Fruit fly (Drosophila melanogaster) whole organism, adult: ENCODE data around the gene how.

Source experiments
- CG11617 ChIP-seq: fragments of 200-800 bp; sonication (Bioruptor generic); optimal IDR thresholded peaks from 2 replicates; lab custom pipeline; 2017; ENCODE audit warnings: mild to moderate bottlenecking, missing biosample characterization, missing genetic modification reagents, missing genetic modification characterization
- CG12768 ChIP-seq: fragments of 200-800 bp; sonication (Bioruptor generic); optimal IDR thresholded peaks from 2 replicates; lab custom pipeline; 2017; ENCODE audit warnings: missing biosample characterization, missing genetic modification characterization, mild to moderate bottlenecking, moderate library complexity, missing genetic modification reagents
- CG33017 ChIP-seq: fragments of 200-800 bp; sonication (Bioruptor generic); optimal IDR thresholded peaks from 2 replicates; lab custom pipeline; 2018; ENCODE audit warnings: missing biosample characterization, mild to moderate bottlenecking, missing genetic modification characterization, moderate library complexity
- CG5204 ChIP-seq: fragments of 200-800 bp; sonication (Bioruptor generic); optimal IDR thresholded peaks from 2 replicates; lab custom pipeline; 2016; ENCODE audit warnings: missing biosample characterization, missing genetic modification characterization
- CG7045 ChIP-seq: fragments of 200-800 bp; sonication (Bioruptor generic); optimal IDR thresholded peaks from 2 replicates; lab custom pipeline; 2017; ENCODE audit warnings: missing biosample characterization, mild to moderate bottlenecking, missing genetic modification characterization
- CG7101 ChIP-seq: fragments of 200-800 bp; sonication (Bioruptor generic); optimal IDR thresholded peaks from 2 replicates; lab custom pipeline; 2018; ENCODE audit warnings: missing biosample characterization, mild to moderate bottlenecking, missing genetic modification characterization, moderate library complexity
- Hr96 ChIP-seq: fragments of 200-800 bp; sonication (Bioruptor generic); optimal IDR thresholded peaks from 2 replicates; lab custom pipeline; 2016; ENCODE audit warnings: missing biosample characterization, missing genetic modification characterization
- Mnt ChIP-seq: fragments of 200-800 bp; sonication (Bioruptor generic); optimal IDR thresholded peaks from 2 replicates; lab custom pipeline; 2016; ENCODE audit warnings: missing biosample characterization, mild to moderate bottlenecking, missing genetic modification characterization
- bab1 ChIP-seq: fragments of 200-800 bp; sonication (Bioruptor generic); optimal IDR thresholded peaks from 3 replicates; lab custom pipeline; 2019; ENCODE audit warnings: missing biosample characterization, mild to moderate bottlenecking, missing genetic modification characterization, moderate library complexity
- cnc ChIP-seq, 2 experiments: fragments of >200 bp; optimal IDR thresholded peaks; 2 replicates each; lab custom pipeline; 2017
- kay ChIP-seq: fragments of 200-800 bp; sonication (Bioruptor generic); peaks from one replicate; lab custom pipeline; 2016; ENCODE audit warnings: missing biosample characterization, missing genetic modification characterization, borderline replicate concordance
- pad ChIP-seq: fragments of 200-800 bp; sonication (Bioruptor generic); optimal IDR thresholded peaks from 3 replicates; lab custom pipeline; 2017; ENCODE audit warnings: missing biosample characterization, missing genetic modification characterization, mild to moderate bottlenecking, moderate library complexity, missing genetic modification reagents
- toe ChIP-seq: fragments of 200-800 bp; sonication (Bioruptor generic); optimal IDR thresholded peaks from 2 replicates; lab custom pipeline; 2016; ENCODE audit warnings: missing biosample characterization, missing genetic modification characterization

dm6 chr3R:22066440-22066839 lies 24.4 kb downstream of the how start:
- TF ChIP-seq CG12768 (no peak), kay (GFP tag; lab: Kevin White, UChicago) (no peak), Mnt (GFP tag; lab: Kevin White, UChicago) (no peak), cnc (optimal IDR thresholded peaks at IDR 0.05; lab: Kevin White, UChicago) (no peak), bab1 (GFP tag; lab: Kevin White, UChicago) (no peak), toe (GFP tag; lab: Kevin White, UChicago) (no peak), CG7101 (no peak), CG5204 (GFP tag; lab: Kevin White, UChicago) (no peak), CG33017 (tag; lab: Kevin White, UChicago) (no peak), Hr96 (GFP tag; lab: Kevin White, UChicago) (no peak), pad (no peak), CG7045 (GFP tag; lab: Kevin White, UChicago) (no peak), CG11617 (GFP tag; lab: Kevin White, UChicago) (no peak)
